Worm (Caenorhabditis elegans) whole organism, L3 larva: Measurements from ENCODE around the gene inx-1.

Experiments used
- R02D3.7 ChIP-seq: fragments of 150-350 bp; optimal IDR thresholded peaks from 2 replicates; lab custom pipeline; 2014; ENCODE audit warnings: missing biosample characterization, missing genetic modification characterization
- ZK546.5 ChIP-seq: sonication (generic microtip); optimal IDR thresholded peaks from 2 replicates; lab custom pipeline; 2017; ENCODE audit warnings: missing biosample characterization, missing genetic modification characterization
- aly-2 ChIP-seq: fragments of 150-350 bp; optimal IDR thresholded peaks from 2 replicates; lab custom pipeline; 2014; ENCODE audit warnings: missing biosample characterization, missing genetic modification characterization
- ama-1 ChIP-seq: fragments of 150-350 bp; optimal IDR thresholded peaks from 2 replicates; lab custom pipeline; 2018
- ceh-16 ChIP-seq: sonication (generic microtip); optimal IDR thresholded peaks from 2 replicates; lab custom pipeline; 2017; ENCODE audit warnings: missing biosample characterization, missing genetic modification characterization
- ceh-28 ChIP-seq: fragments of 150-350 bp; optimal IDR thresholded peaks from 2 replicates; lab custom pipeline; 2014; ENCODE audit warnings: missing biosample characterization, missing genetic modification reagents, missing genetic modification characterization
- ceh-82 ChIP-seq: fragments of 150-350 bp; optimal IDR thresholded peaks from 2 replicates; lab custom pipeline; 2014; ENCODE audit warnings: missing biosample characterization, missing genetic modification characterization
- ceh-9 ChIP-seq: sonication (generic microtip); optimal IDR thresholded peaks from 2 replicates; lab custom pipeline; 2018; ENCODE audit warnings: missing biosample characterization, missing genetic modification characterization
- daf-12 ChIP-seq: fragments of 150-350 bp; optimal IDR thresholded peaks from 2 replicates; lab custom pipeline; 2014; ENCODE audit warnings: missing biosample characterization, missing genetic modification reagents, missing genetic modification characterization
- egl-27 ChIP-seq: sonication (generic microtip); optimal IDR thresholded peaks from 4 replicates; lab custom pipeline; 2017; ENCODE audit warnings: missing biosample characterization, missing genetic modification reagents, missing genetic modification characterization
- egl-5 ChIP-seq: fragments of 150-350 bp; optimal IDR thresholded peaks from 2 replicates; lab custom pipeline; 2017; ENCODE audit warnings: missing biosample characterization, missing genetic modification reagents, missing genetic modification characterization, inconsistent platforms
- elt-1 ChIP-seq: fragments of 150-350 bp; optimal IDR thresholded peaks from 2 replicates; lab custom pipeline; 2014; ENCODE audit warnings: missing biosample characterization, missing genetic modification characterization
- elt-2 ChIP-seq: sonication (generic microtip); optimal IDR thresholded peaks from 2 replicates; lab custom pipeline; 2016; ENCODE audit warnings: missing genetic modification reagents, mild to moderate bottlenecking, missing genetic modification characterization, missing compliant biosample characterization
- elt-3 ChIP-seq, 3 experiments: fragments of 150-350 bp in 1 of 3; sonication (generic microtip) in 2 of 3; optimal IDR thresholded peaks; 2 replicates in 2 of 3; 4 replicates in 1 of 3; lab custom pipeline; 2014 to 2017; ENCODE audit warnings: missing biosample characterization in 3 of 3, missing genetic modification characterization in 3 of 3
- eor-1 ChIP-seq, 2 experiments: fragments of 150-350 bp; optimal IDR thresholded peaks; 2 replicates each; lab custom pipeline; 2014 to 2018; ENCODE audit warnings: missing biosample characterization in 2 of 2, missing genetic modification characterization in 2 of 2
- fkh-10 ChIP-seq: sonication (generic microtip); optimal IDR thresholded peaks from 2 replicates; lab custom pipeline; 2017; ENCODE audit warnings: missing biosample characterization, missing genetic modification reagents, missing genetic modification characterization
- fkh-2 ChIP-seq: fragments of 150-350 bp; optimal IDR thresholded peaks from 2 replicates; lab custom pipeline; 2014; ENCODE audit warnings: missing biosample characterization, missing genetic modification reagents, missing genetic modification characterization
- fos-1 ChIP-seq: fragments of 150-350 bp; optimal IDR thresholded peaks from 2 replicates; lab custom pipeline; 2014; ENCODE audit warnings: missing biosample characterization, missing genetic modification characterization
- hmg-11 ChIP-seq: sonication (generic microtip); optimal IDR thresholded peaks from 2 replicates; lab custom pipeline; 2016; ENCODE audit warnings: missing genetic modification characterization, missing compliant biosample characterization
- jun-1 ChIP-seq: fragments of 150-350 bp; optimal IDR thresholded peaks from 2 replicates; lab custom pipeline; 2014; ENCODE audit warnings: missing biosample characterization, missing genetic modification reagents, missing genetic modification characterization
- lin-15B ChIP-seq: fragments of 150-350 bp; optimal IDR thresholded peaks from 2 replicates; lab custom pipeline; 2014; ENCODE audit warnings: missing biosample characterization, missing genetic modification characterization
- lin-39 ChIP-seq: fragments of 150-350 bp; optimal IDR thresholded peaks from 2 replicates; lab custom pipeline; 2018; ENCODE audit warnings: missing biosample characterization, missing genetic modification reagents, missing genetic modification characterization
- lsy-12 ChIP-seq: sonication (generic microtip); optimal IDR thresholded peaks from 2 replicates; lab custom pipeline; 2016; ENCODE audit warnings: mild to moderate bottlenecking, missing genetic modification characterization, missing compliant biosample characterization
- mdl-1 ChIP-seq: fragments of 150-350 bp; optimal IDR thresholded peaks from 2 replicates; lab custom pipeline; 2014; ENCODE audit warnings: missing biosample characterization, missing genetic modification characterization
- mml-1 ChIP-seq: fragments of 150-350 bp; sonication (generic microtip); optimal IDR thresholded peaks from 3 replicates; lab custom pipeline; 2014; ENCODE audit warnings: missing biosample characterization, missing genetic modification characterization
- nfya-1 ChIP-seq: sonication (generic microtip); optimal IDR thresholded peaks from 2 replicates; lab custom pipeline; 2017; ENCODE audit warnings: missing genetic modification characterization, mild to moderate bottlenecking, missing compliant biosample characterization, antibody characterized with exemption, moderate library complexity; ENCODE audit not compliant: insufficient read depth
- nhr-11 ChIP-seq: fragments of 150-350 bp; optimal IDR thresholded peaks from 2 replicates; lab custom pipeline; 2014; ENCODE audit warnings: missing biosample characterization, missing genetic modification characterization
- nhr-12 ChIP-seq: fragments of 150-350 bp; optimal IDR thresholded peaks from 2 replicates; lab custom pipeline; 2014; ENCODE audit warnings: missing biosample characterization, missing genetic modification characterization
- nhr-23 ChIP-seq: fragments of 150-350 bp; optimal IDR thresholded peaks from 2 replicates; lab custom pipeline; 2014; ENCODE audit warnings: missing biosample characterization, missing genetic modification reagents, missing genetic modification characterization
- nhr-237 ChIP-seq: fragments of 150-350 bp; optimal IDR thresholded peaks from 2 replicates; lab custom pipeline; 2014; ENCODE audit warnings: missing biosample characterization, missing genetic modification characterization
- nhr-25 ChIP-seq: sonication (generic microtip); optimal IDR thresholded peaks from 2 replicates; lab custom pipeline; 2017; ENCODE audit warnings: missing biosample characterization, missing genetic modification characterization
- nhr-28 ChIP-seq: fragments of 150-350 bp; optimal IDR thresholded peaks from 2 replicates; lab custom pipeline; 2014; ENCODE audit warnings: missing biosample characterization, missing genetic modification characterization
- nhr-43 ChIP-seq: sonication (generic microtip); optimal IDR thresholded peaks from 2 replicates; lab custom pipeline; 2016; ENCODE audit warnings: mild to moderate bottlenecking, missing genetic modification characterization, missing compliant biosample characterization; ENCODE audit not compliant: poor library complexity, severe bottlenecking
- nhr-67 ChIP-seq: fragments of 150-350 bp; optimal IDR thresholded peaks from 2 replicates; lab custom pipeline; 2014; ENCODE audit warnings: missing biosample characterization, missing genetic modification characterization
- nhr-76 ChIP-seq: fragments of 150-350 bp; sonication (generic microtip); optimal IDR thresholded peaks from 5 replicates; lab custom pipeline; 2014; ENCODE audit warnings: missing biosample characterization, missing genetic modification characterization
- nhr-77 ChIP-seq: fragments of 150-350 bp; optimal IDR thresholded peaks from 2 replicates; lab custom pipeline; 2014; ENCODE audit warnings: missing biosample characterization, missing genetic modification characterization
- pha-4 ChIP-seq: fragments of 150-350 bp; optimal IDR thresholded peaks from 2 replicates; lab custom pipeline; 2014; ENCODE audit warnings: missing biosample characterization, missing genetic modification reagents, missing genetic modification characterization
- pqm-1 ChIP-seq: fragments of 150-350 bp; optimal IDR thresholded peaks from 2 replicates; lab custom pipeline; 2017; ENCODE audit warnings: missing biosample characterization, missing genetic modification characterization, inconsistent platforms
- sea-2 ChIP-seq: fragments of 150-350 bp; sonication (generic microtip); optimal IDR thresholded peaks from 4 replicates; lab custom pipeline; 2014; ENCODE audit warnings: missing biosample characterization, missing genetic modification reagents, missing genetic modification characterization
- skn-1 ChIP-seq: fragments of 150-350 bp; optimal IDR thresholded peaks from 2 replicates; lab custom pipeline; 2014; ENCODE audit warnings: missing biosample characterization, missing genetic modification characterization
- snpc-4 ChIP-seq: fragments of 150-350 bp; optimal IDR thresholded peaks from 2 replicates; lab custom pipeline; 2014; ENCODE audit warnings: missing biosample characterization, missing genetic modification characterization
- tbx-2 ChIP-seq: sonication (generic microtip); optimal IDR thresholded peaks from 2 replicates; lab custom pipeline; 2016; ENCODE audit warnings: mild to moderate bottlenecking, missing genetic modification characterization, missing compliant biosample characterization
- unc-39 ChIP-seq: sonication (generic microtip); optimal IDR thresholded peaks from 4 replicates; lab custom pipeline; 2017; ENCODE audit warnings: missing biosample characterization, missing genetic modification characterization
- unc-62 ChIP-seq: fragments of 150-350 bp; sonication (generic microtip); optimal IDR thresholded peaks from 4 replicates; lab custom pipeline; 2014; ENCODE audit warnings: missing biosample characterization, missing genetic modification reagents, missing genetic modification characterization
- zag-1 ChIP-seq: fragments of 150-350 bp; optimal IDR thresholded peaks from 2 replicates; lab custom pipeline; 2014; ENCODE audit warnings: missing biosample characterization, missing genetic modification characterization
- ztf-11 ChIP-seq: fragments of 150-350 bp; optimal IDR thresholded peaks from 2 replicates; lab custom pipeline; 2014; ENCODE audit warnings: missing biosample characterization, missing genetic modification characterization
- ztf-4 ChIP-seq: fragments of 150-350 bp; optimal IDR thresholded peaks from 2 replicates; lab custom pipeline; 2014; ENCODE audit warnings: missing biosample characterization, missing genetic modification characterization

The inx-1 gene

ce11 chrX:6934453-6934852 lies 21.7 kb downstream of the inx-1 start:
- TF ChIP-seq pha-4 (tag; lab: Kevin White, UChicago) = peak; percentile 93
- TF ChIP-seq hmg-11 = peak; percentile 27
- TF ChIP-seq nhr-28 (tag; lab: Kevin White, UChicago) = no peak
- TF ChIP-seq sea-2 (GFP tag; lab: Kevin White, UChicago) = no peak
- TF ChIP-seq tbx-2 (tag; lab: Kevin White, UChicago) = no peak
- no peak for TF ChIP-seq R02D3.7 (tag; lab: Kevin White, UChicago)
- no peak for TF ChIP-seq elt-3 (tag; optimal IDR thresholded peaks at IDR 0.05; lab: Kevin White, UChicago)
- TF ChIP-seq nhr-11 (tag; lab: Kevin White, UChicago) = no peak
- no peak for TF ChIP-seq fos-1 (tag; lab: Kevin White, UChicago)
- TF ChIP-seq fkh-10 (GFP tag; lab: Kevin White, UChicago) = peak; percentile 19
- TF ChIP-seq nhr-43 (tag; lab: Kevin White, UChicago) = no peak
- peak; percentile 88 for TF ChIP-seq egl-5 (tag; lab: Kevin White, UChicago)
- TF ChIP-seq ceh-28 = no peak
- TF ChIP-seq nhr-12 = no peak
- no peak for TF ChIP-seq ztf-4 (tag; lab: Kevin White, UChicago)
- no peak for TF ChIP-seq fkh-2 (tag; lab: Kevin White, UChicago)
- TF ChIP-seq lsy-12 = no peak
- TF ChIP-seq ceh-9 (tag; lab: Kevin White, UChicago) = no peak
- no peak for TF ChIP-seq nhr-67 (tag; lab: Kevin White, UChicago)
- peak; percentile 63 for TF ChIP-seq lin-15B (tag; lab: Kevin White, UChicago)
- TF ChIP-seq nhr-76 = no peak
- TF ChIP-seq nhr-77 (tag; lab: Kevin White, UChicago) = no peak
- TF ChIP-seq nfya-1 (tag; lab: Kevin White, UChicago) = peak; percentile 97
- no peak for TF ChIP-seq ceh-82 (tag; lab: Kevin White, UChicago)
- no peak for TF ChIP-seq jun-1 (tag; lab: Kevin White, UChicago)
- no peak for TF ChIP-seq unc-39 (tag; lab: Kevin White, UChicago)
- peak; percentile 45 for TF ChIP-seq nhr-23 (tag; lab: Kevin White, UChicago)
- TF ChIP-seq snpc-4 (tag; lab: Kevin White, UChicago) = peak; percentile 39
- TF ChIP-seq aly-2 (tag; lab: Kevin White, UChicago) = no peak
- TF ChIP-seq nhr-25 (tag; lab: Kevin White, UChicago) = no peak
- no peak for TF ChIP-seq ztf-11 (tag; lab: Kevin White, UChicago)
- no peak for TF ChIP-seq nhr-237 (tag; lab: Kevin White, UChicago)
- no peak for TF ChIP-seq daf-12 (tag; lab: Kevin White, UChicago)
- TF ChIP-seq ZK546.5 = no peak
- TF ChIP-seq zag-1 (tag; lab: Kevin White, UChicago) = no peak
- no peak for TF ChIP-seq mdl-1
- TF ChIP-seq skn-1 (tag; lab: Kevin White, UChicago) = no peak
- peak; percentile 32 for TF ChIP-seq elt-2
- TF ChIP-seq mml-1 (tag; lab: Kevin White, UChicago) = no peak
- peak; percentile 14 for TF ChIP-seq pqm-1 (tag; lab: Kevin White, UChicago)
- TF ChIP-seq ama-1 = no peak
- peak; percentile 31 for TF ChIP-seq lin-39 (tag; lab: Kevin White, UChicago)
- no peak for TF ChIP-seq egl-27 (tag; lab: Kevin White, UChicago)
- no peak for TF ChIP-seq ceh-16 (tag; lab: Kevin White, UChicago)
- TF ChIP-seq elt-1 = no peak
- TF ChIP-seq eor-1 (tag; optimal IDR thresholded peaks at IDR 0.05; lab: Kevin White, UChicago) = no peak
- no peak for TF ChIP-seq unc-62 (GFP tag; lab: Kevin White, UChicago)
- TF ChIP-seq, all 47 proteins: peak for 11
